Fruit fly (Drosophila melanogaster) whole organism, pupa: Measurements from ENCODE around the gene CG34342.

Source experiments
- CG12605 ChIP-seq: fragments of 200-800 bp; sonication (Bioruptor generic); IDR thresholded peaks from 2 replicates; pipeline ENCODE4 v1.3.6; 2022; ENCODE audit warnings: missing biosample characterization, missing genetic modification characterization
- CG13204 ChIP-seq: fragments of 200-800 bp; sonication (Bioruptor generic); optimal IDR thresholded peaks from 2 replicates; lab custom pipeline; 2018; ENCODE audit warnings: missing biosample characterization, mild to moderate bottlenecking, missing genetic modification characterization, moderate library complexity
- CG14655 ChIP-seq: fragments of 200-800 bp; sonication (Bioruptor generic); optimal IDR thresholded peaks from 3 replicates; lab custom pipeline; 2017; ENCODE audit warnings: mild to moderate bottlenecking, missing biosample characterization, missing genetic modification reagents, missing genetic modification characterization
- CG17806 ChIP-seq: fragments of 200-800 bp; sonication (Bioruptor generic); optimal IDR thresholded peaks from 2 replicates; lab custom pipeline; 2018; ENCODE audit warnings: missing biosample characterization, mild to moderate bottlenecking, missing genetic modification characterization, moderate library complexity
- CG8159 ChIP-seq: fragments of 200-800 bp; sonication (Bioruptor generic); optimal IDR thresholded peaks from 3 replicates; lab custom pipeline; 2018; ENCODE audit warnings: missing biosample characterization, mild to moderate bottlenecking, missing genetic modification characterization, moderate library complexity
- EcR ChIP-seq: fragments of 200-800 bp; sonication (Bioruptor generic); optimal IDR thresholded peaks from 3 replicates; lab custom pipeline; 2019; ENCODE audit warnings: missing biosample characterization, missing genetic modification characterization, mild to moderate bottlenecking, moderate library complexity, missing genetic modification reagents
- Ets98B ChIP-seq: fragments of 200-800 bp; sonication (Bioruptor generic); IDR thresholded peaks from 2 replicates; pipeline ENCODE4 v1.3.6; 2022; ENCODE audit warnings: missing biosample characterization, missing genetic modification characterization
- Pif1B ChIP-seq: fragments of 200-800 bp; sonication (Bioruptor generic); optimal IDR thresholded peaks from 3 replicates; lab custom pipeline; 2016; ENCODE audit warnings: missing biosample characterization, missing genetic modification characterization
- Snoo ChIP-seq: fragments of 200-800 bp; sonication (Bioruptor generic); optimal IDR thresholded peaks from 3 replicates; lab custom pipeline; 2017; ENCODE audit warnings: missing biosample characterization, mild to moderate bottlenecking, missing genetic modification characterization, inconsistent platforms
- gl ChIP-seq: fragments of 200-800 bp; sonication (Bioruptor generic); optimal IDR thresholded peaks from 2 replicates; lab custom pipeline; 2018; ENCODE audit warnings: missing biosample characterization, mild to moderate bottlenecking, missing genetic modification characterization

dm6 chr3L:5535659-5536058 is 25.0 kb upstream of the CG34342 start, which contains the start of gene CG13285:
- TF ChIP-seq CG13204 = no peak
- no peak for TF ChIP-seq CG14655 (GFP tag; lab: Kevin White, UChicago)
- TF ChIP-seq CG8159 (tag; lab: Kevin White, UChicago) = no peak
- TF ChIP-seq CG12605 (GFP tag; lab: Robert Waterston, UW) = no peak
- no peak for TF ChIP-seq Ets98B
- TF ChIP-seq Pif1B = no peak
- TF ChIP-seq CG17806 (tag; lab: Kevin White, UChicago) = no peak
- no peak for TF ChIP-seq gl (tag; lab: Kevin White, UChicago)
- TF ChIP-seq EcR (GFP tag; lab: Kevin White, UChicago) = no peak
- no peak for TF ChIP-seq Snoo (tag; lab: Kevin White, UChicago)
